Worm (Caenorhabditis elegans) whole organism, early embryonic: ENCODE results near the gene F55G7.4.

ENCODE experiments used
- F13C5.2 ChIP-seq: sonication (generic microtip); optimal IDR thresholded peaks from 2 replicates; lab custom pipeline; 2017; ENCODE audit warnings: mild to moderate bottlenecking, missing genetic modification characterization, inconsistent platforms, missing compliant biosample characterization
- aly-1 ChIP-seq: sonication (generic microtip); optimal IDR thresholded peaks from 2 replicates; lab custom pipeline; 2016; ENCODE audit warnings: missing genetic modification characterization, missing compliant biosample characterization
- ama-1 ChIP-seq: fragments of 150-350 bp; optimal IDR thresholded peaks from 2 replicates; lab custom pipeline; 2014
- ceh-13 ChIP-seq: fragments of 200-800 bp; sonication (Bioruptor generic); optimal IDR thresholded peaks from 2 replicates; lab custom pipeline; 2018; ENCODE audit warnings: mild to moderate bottlenecking, missing genetic modification characterization, missing compliant biosample characterization
- flt-1 ChIP-seq: fragments of 200-800 bp; sonication (Bioruptor generic); IDR thresholded peaks from 2 replicates; pipeline ENCODE4 v1.3.6; 2022; ENCODE audit warnings: missing genetic modification characterization, missing compliant biosample characterization
- hmbx-1 ChIP-seq: sonication (generic microtip); optimal IDR thresholded peaks from 2 replicates; lab custom pipeline; 2016; ENCODE audit warnings: mild to moderate bottlenecking, missing genetic modification characterization, missing compliant biosample characterization
- tbx-11 ChIP-seq: fragments of 200-800 bp; sonication (Bioruptor generic); IDR thresholded peaks from 2 replicates; pipeline ENCODE4 v1.3.6; 2022; ENCODE audit warnings: missing genetic modification characterization, missing compliant biosample characterization
- tbx-37 ChIP-seq: fragments of 200-800 bp; sonication (Bioruptor generic); conservative IDR thresholded peaks from 2 replicates; pipeline ENCODE4 v1.3.6; 2022; ENCODE audit warnings: missing genetic modification reagents, missing genetic modification characterization, missing compliant biosample characterization

DNA sequence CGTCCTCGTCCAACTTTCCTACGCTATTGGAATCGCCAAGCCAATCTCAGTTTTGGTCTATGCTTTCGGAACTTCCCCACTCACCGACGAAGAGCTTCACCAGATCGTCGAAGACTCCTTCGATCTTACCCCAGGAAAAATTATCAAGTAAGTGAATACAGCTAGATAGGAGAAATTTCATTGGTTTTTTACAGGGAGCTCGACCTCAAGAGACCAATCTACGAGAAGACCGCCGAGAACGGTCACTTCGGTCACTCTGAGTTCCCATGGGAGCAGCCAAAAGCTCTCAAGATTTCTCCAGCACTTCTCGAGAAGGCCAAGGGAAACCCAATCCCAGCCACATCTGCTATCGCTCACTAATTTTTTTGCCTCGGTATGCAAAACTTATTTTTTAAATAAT is 39.3 kb downstream of the F55G7.4 start:
- TF ChIP-seq ceh-13 (GFP tag; lab: Kevin White, UChicago) (no peak), ama-1 (no peak), tbx-11 (GFP tag; lab: Robert Waterston, UW) (no peak), hmbx-1 (tag; lab: Kevin White, UChicago) (no peak), aly-1 (tag; lab: Kevin White, UChicago) (no peak), tbx-37 (GFP tag; lab: Robert Waterston, UW) (no peak), flt-1 (GFP tag; lab: Robert Waterston, UW) (no peak), F13C5.2 (no peak)
